Fruit fly (Drosophila melanogaster): ENCODE results near the gene CG11345.

Gene CG11345

DNA sequence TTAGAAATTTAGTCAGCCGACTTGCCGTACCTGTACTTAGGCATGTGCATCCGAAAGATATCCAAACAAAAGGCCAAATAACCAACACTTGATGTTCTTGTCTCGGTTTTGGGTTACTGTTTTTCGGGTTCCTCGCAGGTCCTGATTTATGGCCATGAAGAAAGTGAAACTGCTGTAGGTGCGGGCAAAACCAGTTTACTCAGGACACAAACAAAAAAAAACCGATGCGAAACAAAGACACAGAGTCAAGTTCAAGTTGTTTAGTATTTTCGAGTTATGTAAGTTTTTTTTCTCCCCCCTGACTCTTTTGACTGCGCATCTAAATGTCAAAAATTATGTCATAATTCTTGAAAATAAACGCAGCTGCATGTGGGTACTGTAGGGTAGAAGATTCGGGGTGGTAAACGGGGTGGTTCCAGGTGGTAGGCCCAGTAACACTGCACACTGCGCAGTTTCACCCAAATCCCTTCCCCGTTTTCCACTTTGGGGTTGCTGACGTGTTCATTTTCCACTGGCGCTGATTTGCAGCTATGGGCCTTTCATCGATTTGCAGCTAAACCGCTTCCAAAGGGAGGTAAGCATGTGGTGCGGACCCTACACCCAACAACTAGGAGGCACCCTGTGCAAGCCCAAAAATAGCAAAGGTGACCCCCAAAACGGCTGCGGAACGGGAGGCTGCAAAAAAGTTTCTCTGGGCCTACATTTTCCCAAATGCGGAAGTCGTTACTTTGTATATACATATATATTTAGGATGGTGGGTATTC is 48.6 kb downstream of the CG11345 start (continued):
- TF ChIP-seq CG16813 (GFP tag; IDR thresholded peaks at IDR 0.05; ENCODE audit: partially characterized antibody) = no peak
- no peak for TF ChIP-seq CG12659 (GFP tag; optimal IDR thresholded peaks at IDR 0.05)
- TF ChIP-seq ara (GFP tag; IDR thresholded peaks at IDR 0.05) = peak; percentile 17; the same call in 1 of the 2 replicates
- TF ChIP-seq CG8388 (GFP tag; optimal IDR thresholded peaks at IDR 0.05) = no peak
- TF ChIP-seq MESR4 (GFP tag; optimal IDR thresholded peaks at IDR 0.05) = no peak
- TF ChIP-seq CG4424 (GFP tag; optimal IDR thresholded peaks at IDR 0.05) = no peak
- no peak for TF ChIP-seq seq (GFP tag; IDR thresholded peaks at IDR 0.05)
- no peak for TF ChIP-seq zen2 (GFP tag; IDR thresholded peaks at IDR 0.05; ENCODE audit: partially characterized antibody)
- no peak for TF ChIP-seq Trl (optimal IDR thresholded peaks at IDR 0.05)
- TF ChIP-seq Trl (GFP tag; optimal IDR thresholded peaks at IDR 0.05) = no peak
- TF ChIP-seq pb (GFP tag; optimal IDR thresholded peaks at IDR 0.05) = no peak
- TF ChIP-seq PHDP (tag; optimal IDR thresholded peaks at IDR 0.05) = no peak
- TF ChIP-seq dm (GFP tag; optimal IDR thresholded peaks at IDR 0.05) = no peak
- TF ChIP-seq al (GFP tag; IDR thresholded peaks at IDR 0.05) = no peak
- no peak for TF ChIP-seq HmgD (GFP tag; optimal IDR thresholded peaks at IDR 0.05)
- TF ChIP-seq wek (GFP tag; optimal IDR thresholded peaks at IDR 0.05) = no peak
- TF ChIP-seq jigr1 (GFP tag; IDR thresholded peaks at IDR 0.05) = no peak
- 0 out of 2 replicates have a peak, but pooled peaks have one; percentile 28 for TF ChIP-seq NFAT (GFP tag; IDR thresholded peaks at IDR 0.05)
- no peak for TF ChIP-seq CG6175 (GFP tag; IDR thresholded peaks at IDR 0.05)
- no peak for TF ChIP-seq Aef1 (GFP tag; IDR thresholded peaks at IDR 0.05)
- no peak for TF ChIP-seq Dfd (GFP tag; optimal IDR thresholded peaks at IDR 0.05)
- TF ChIP-seq D19A (tag; optimal IDR thresholded peaks at IDR 0.05) = no peak
- no peak for TF ChIP-seq CG18476 (GFP tag; optimal IDR thresholded peaks at IDR 0.05)
- no peak for TF ChIP-seq usp (GFP tag; optimal IDR thresholded peaks at IDR 0.05)
- TF ChIP-seq CG2875 (GFP tag; optimal IDR thresholded peaks at IDR 0.05) = no peak
- no peak for TF ChIP-seq NK7.1 (GFP tag; optimal IDR thresholded peaks at IDR 0.05)
- no peak for TF ChIP-seq CG6272 (GFP tag; IDR thresholded peaks at IDR 0.05)
- no peak for TF ChIP-seq Dek (tag; optimal IDR thresholded peaks at IDR 0.05)
- TF ChIP-seq slp2 (GFP tag; optimal IDR thresholded peaks at IDR 0.05) = no peak
- TF ChIP-seq p53 (GFP tag; optimal IDR thresholded peaks at IDR 0.05) = no peak
- 0 out of 3 replicates have a peak, but pooled peaks have one; percentile 36 for TF ChIP-seq CG34224 (GFP tag; IDR thresholded peaks at IDR 0.05; ENCODE audit: partially characterized antibody)
- TF ChIP-seq ash1 (GFP tag; optimal IDR thresholded peaks at IDR 0.05) = no peak
- no peak for TF ChIP-seq CG1603 (tag; optimal IDR thresholded peaks at IDR 0.05)
- no peak for TF ChIP-seq CG1832 (GFP tag; optimal IDR thresholded peaks at IDR 0.05)
- TF ChIP-seq CG33557 (GFP tag; optimal IDR thresholded peaks at IDR 0.05) = no peak
- no peak for TF ChIP-seq Tbp (GFP tag; optimal IDR thresholded peaks at IDR 0.05)
- no peak for TF ChIP-seq Antp (GFP tag; optimal IDR thresholded peaks at IDR 0.05)
- no peak for TF ChIP-seq Mrtf (GFP tag; IDR thresholded peaks at IDR 0.05)
- no peak for TF ChIP-seq CG2712 (tag; optimal IDR thresholded peaks at IDR 0.05)
- no peak for TF ChIP-seq yki (optimal IDR thresholded peaks at IDR 0.05)
- TF ChIP-seq CG11085 (GFP tag; IDR thresholded peaks at IDR 0.05) = no peak
- TF ChIP-seq dpn (GFP tag; optimal IDR thresholded peaks at IDR 0.05) = no peak
- TF ChIP-seq D19B (GFP tag; optimal IDR thresholded peaks at IDR 0.05) = no peak
- TF ChIP-seq Scr (GFP tag; IDR thresholded peaks at IDR 0.05; ENCODE audit: partially characterized antibody) = no peak
- no peak for TF ChIP-seq ind (GFP tag; optimal IDR thresholded peaks at IDR 0.05)
- no peak for TF ChIP-seq sens-2 (GFP tag; IDR thresholded peaks at IDR 0.05)
- no peak for TF ChIP-seq hth (optimal IDR thresholded peaks at IDR 0.05)
- TF ChIP-seq dmrt99B (tag; optimal IDR thresholded peaks at IDR 0.05) = no peak
- no peak for TF ChIP-seq CG10565 (GFP tag; optimal IDR thresholded peaks at IDR 0.05)
- TF ChIP-seq da (GFP tag; optimal IDR thresholded peaks at IDR 0.05) = no peak
- TF ChIP-seq danr (GFP tag; IDR thresholded peaks at IDR 0.05) = no peak
- no peak for TF ChIP-seq CG9727 (GFP tag; optimal IDR thresholded peaks at IDR 0.05)
